Worm (Caenorhabditis elegans) whole organism, L2 larva: ENCODE measurements around the gene nmr-1.

Experiments
- ceh-82 ChIP-seq: fragments of 150-350 bp; optimal IDR thresholded peaks from 2 replicates; lab custom pipeline; 2014; ENCODE audit warnings: missing biosample characterization, missing genetic modification characterization
- snpc-4 ChIP-seq: fragments of 150-350 bp; optimal IDR thresholded peaks from 2 replicates; lab custom pipeline; 2014; ENCODE audit warnings: missing biosample characterization, missing genetic modification characterization

DNA sequence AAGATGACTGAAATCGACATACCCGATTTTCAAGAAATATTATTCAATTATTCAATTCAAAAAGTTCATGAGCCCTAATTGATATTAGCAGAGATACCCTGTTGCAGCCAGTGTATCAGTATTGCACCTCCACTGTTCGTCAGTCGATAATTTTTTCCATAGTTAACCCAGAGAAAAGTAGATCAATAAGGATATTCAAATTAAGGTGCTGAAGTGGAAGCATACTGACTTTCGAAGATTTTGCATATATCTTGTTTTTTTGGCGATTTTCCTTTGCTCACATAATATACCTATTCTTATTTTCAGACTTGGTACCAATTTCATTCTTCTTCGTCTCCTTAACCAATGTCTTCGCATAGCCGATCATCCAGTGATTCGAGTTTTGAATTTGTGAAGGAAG, 27.5 kb downstream of the nmr-1 start, which contains the start of gene EEED8.15:
- no peak for TF ChIP-seq ceh-82 (tag; lab: Kevin White, UChicago)
- TF ChIP-seq snpc-4 (tag; lab: Kevin White, UChicago) = no peak
